Worm (Caenorhabditis elegans): ENCODE data around the gene Y57G11C.1130.

The Y57G11C.1130 gene

DNA sequence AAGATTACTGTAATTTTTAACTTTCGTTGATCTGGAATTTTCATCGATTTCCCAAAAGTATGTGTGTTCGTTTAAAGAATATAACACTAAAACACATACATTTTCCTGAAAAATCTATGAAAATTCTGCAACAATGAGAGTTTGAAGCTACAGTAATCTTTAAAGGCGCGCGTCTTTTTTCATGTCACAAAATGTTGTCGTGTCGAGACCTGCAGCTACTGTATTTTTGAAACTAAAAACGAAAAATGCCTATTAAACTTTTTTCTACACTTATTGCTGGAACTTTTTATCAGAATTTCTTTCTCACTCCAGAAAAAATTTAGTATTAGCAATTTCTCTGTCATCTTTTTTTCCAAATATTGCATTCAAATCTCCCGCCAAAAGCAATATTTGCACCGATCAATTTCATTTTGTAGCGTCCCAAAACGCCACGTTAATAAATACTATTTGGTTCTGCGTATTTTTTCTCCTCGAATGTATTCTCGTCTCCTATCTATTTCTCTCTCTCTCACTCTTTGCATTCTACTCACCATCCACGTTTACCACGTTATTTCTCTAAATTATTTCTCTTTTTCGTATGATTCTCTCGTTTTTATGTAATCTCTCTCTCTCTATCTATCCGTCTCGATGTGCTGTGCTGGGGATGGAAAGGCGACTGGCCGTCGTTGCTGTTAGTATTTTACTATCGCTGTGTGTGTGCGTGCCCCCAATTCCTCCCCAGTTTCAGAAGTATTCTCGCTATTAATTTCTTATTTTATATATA, 4.2 kb downstream of the Y57G11C.1130 start, which contains the start of gene melo-1:
Gene melo-1, plus strand, starts transcription at position 658 of the 763 bp plus-strand sequence.
- TF ChIP-seq mdl-1 (tag; optimal IDR thresholded peaks at IDR 0.05) (peak in 1 of 2 experiments; percentile 37), lin-35 (GFP tag; optimal IDR thresholded peaks at IDR 0.05) (peak; percentile 51 to 66), snu-23 (GFP tag; optimal IDR thresholded peaks at IDR 0.05) (peak; percentile 81), ceh-82 (tag; optimal IDR thresholded peaks at IDR 0.05) (peak in 2 of 3 experiments; percentile 46 to 59), blmp-1 (tag; optimal IDR thresholded peaks at IDR 0.05) (peak; percentile 43), egl-27 (tag; optimal IDR thresholded peaks at IDR 0.05) (no peak), nhr-84 (tag; optimal IDR thresholded peaks at IDR 0.05) (no peak), tlp-1 (tag; optimal IDR thresholded peaks at IDR 0.05) (no peak), lsy-2 (tag; optimal IDR thresholded peaks at IDR 0.05) (peak; percentile 62 to 73), tbx-2 (tag; optimal IDR thresholded peaks at IDR 0.05) (peak; percentile 44), nhr-47 (tag; optimal IDR thresholded peaks at IDR 0.05) (peak; percentile 65), xbp-1 (tag; optimal IDR thresholded peaks at IDR 0.05) (peak; percentile 46), pag-3 (tag; optimal IDR thresholded peaks at IDR 0.05; ENCODE audit: borderline replicate concordance, insufficient read depth) (no peak), ceh-90 (tag; optimal IDR thresholded peaks at IDR 0.05) (no peak), rnt-1 (tag; optimal IDR thresholded peaks at IDR 0.05) (peak; percentile 30), nhr-71 (tag; optimal IDR thresholded peaks at IDR 0.05) (peak; percentile 74), ztf-4 (tag; optimal IDR thresholded peaks at IDR 0.05) (no peak), efl-1 (optimal IDR thresholded peaks at IDR 0.05) (peak; percentile 75 to 87), efl-1 (GFP tag; optimal IDR thresholded peaks at IDR 0.05 in 1 of 2) (peak; percentile 46 to 93), elt-2 (tag; optimal IDR thresholded peaks at IDR 0.05) (peak; percentile 33), lin-13 (GFP tag; optimal IDR thresholded peaks at IDR 0.05) (peak; percentile 7), hlh-17 (GFP tag; optimal IDR thresholded peaks at IDR 0.05; ENCODE audit: borderline replicate concordance) (no peak), ces-1 (GFP tag; optimal IDR thresholded peaks at IDR 0.05) (no peak), lin-14 (GFP tag; optimal IDR thresholded peaks at IDR 0.05) (peak; percentile 77), nhr-90 (tag; optimal IDR thresholded peaks at IDR 0.05; ENCODE audit: poor library complexity) (peak; percentile 26), aly-2 (tag; optimal IDR thresholded peaks at IDR 0.05) (peak; percentile 32), skn-1 (tag; optimal IDR thresholded peaks at IDR 0.05) (peak; percentile 38), fkh-4 (tag; optimal IDR thresholded peaks at IDR 0.05; ENCODE audit: borderline replicate concordance) (no peak), nhr-19 (GFP tag; conservative IDR thresholded peaks at IDR 0.05) (peak; percentile 27), lir-3 (tag; optimal IDR thresholded peaks at IDR 0.05; ENCODE audit: poor library complexity) (peak; percentile 46), egl-13 (tag; optimal IDR thresholded peaks at IDR 0.05) (no peak), dpl-1 (GFP tag; optimal IDR thresholded peaks at IDR 0.05) (peak; percentile 31 to 52 (median 36)), dsc-1 (tag; optimal IDR thresholded peaks at IDR 0.05) (no peak), fos-1 (tag; optimal IDR thresholded peaks at IDR 0.05) (peak; percentile 9), zag-1 (tag; optimal IDR thresholded peaks at IDR 0.05) (no peak), nhr-20 (tag; optimal IDR thresholded peaks at IDR 0.05) (peak; percentile 63), C16A3.4 (tag; optimal IDR thresholded peaks at IDR 0.05) (no peak), mep-1 (tag; optimal IDR thresholded peaks at IDR 0.05) (peak; percentile 81), unc-86 (tag; optimal IDR thresholded peaks at IDR 0.05) (no peak), mef-2 (tag; optimal IDR thresholded peaks at IDR 0.05) (peak; percentile 17), zip-4 (GFP tag; optimal IDR thresholded peaks at IDR 0.05) (no peak), unc-130 (tag; optimal IDR thresholded peaks at IDR 0.05) (no peak), swsn-7 (tag; optimal IDR thresholded peaks at IDR 0.05) (peak; percentile 76), isw-1 (GFP tag; IDR thresholded peaks at IDR 0.05) (peak; percentile 28), fkh-8 (tag; optimal IDR thresholded peaks at IDR 0.05) (no peak), snpc-4 (tag; optimal IDR thresholded peaks at IDR 0.05) (no peak)
